Fruit fly (Drosophila melanogaster): ENCODE measurements around the gene CG34296.
A peak's percentile ranks its signal among the peaks of the same experiment; 100 is the strongest.

DNA sequence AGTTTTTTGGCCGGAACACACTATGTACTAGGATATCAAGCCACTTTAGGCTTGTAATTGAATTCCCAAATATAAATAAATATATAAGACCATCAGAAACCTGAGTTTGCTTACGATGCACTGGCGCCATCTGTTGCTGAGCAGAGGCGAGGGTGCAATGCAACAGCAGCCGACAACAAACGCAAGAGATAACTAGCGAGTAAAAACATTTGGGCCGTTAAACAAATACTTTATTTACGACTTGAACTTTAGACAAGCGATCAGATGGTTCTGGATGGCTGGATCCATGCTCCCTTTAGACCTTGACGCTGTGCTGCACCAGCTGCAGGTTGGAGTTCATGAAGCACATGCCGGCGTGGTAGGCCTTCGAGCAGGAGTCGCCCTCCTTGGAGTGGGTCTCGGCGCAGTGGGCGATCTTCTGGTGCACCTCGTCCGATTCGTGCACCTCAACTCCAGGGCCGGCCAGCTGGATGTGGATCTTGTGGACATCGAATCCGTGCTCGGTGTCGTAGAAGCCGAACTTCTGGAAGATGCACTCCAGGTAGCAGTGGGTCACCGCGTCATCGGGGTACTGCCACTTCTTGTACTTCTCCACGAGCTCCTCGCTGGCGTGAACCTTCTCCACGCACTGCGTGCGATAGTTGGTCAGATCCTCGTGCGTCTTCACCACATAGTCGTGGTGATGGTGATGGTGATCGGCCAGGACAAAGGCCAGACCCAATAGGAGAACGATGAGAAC is 6.1 kb upstream of the CG34296 start:
- TF ChIP-seq Smox (GFP tag; optimal IDR thresholded peaks at IDR 0.05), result no peak
- TF ChIP-seq OdsH (GFP tag; optimal IDR thresholded peaks at IDR 0.05), result peak; percentile 6
- TF ChIP-seq CG3919 (GFP tag; optimal IDR thresholded peaks at IDR 0.05), result peak; percentile 5
- no peak for TF ChIP-seq CG11902 (GFP tag; optimal IDR thresholded peaks at IDR 0.05)
- TF ChIP-seq eg (GFP tag; IDR thresholded peaks at IDR 0.05), result no peak
- TF ChIP-seq Hr39 (GFP tag; optimal IDR thresholded peaks at IDR 0.05), result no peak
- TF ChIP-seq Blimp-1 (GFP tag; optimal IDR thresholded peaks at IDR 0.05), result no peak
- no peak for TF ChIP-seq esn (GFP tag; optimal IDR thresholded peaks at IDR 0.05)
- no peak for TF ChIP-seq CG8119 (GFP tag; IDR thresholded peaks at IDR 0.05)
- TF ChIP-seq Sox102F (GFP tag; optimal IDR thresholded peaks at IDR 0.05), result no peak
- no peak for TF ChIP-seq CG16779 (tag; optimal IDR thresholded peaks at IDR 0.05)
- no peak for TF ChIP-seq vri (GFP tag; optimal IDR thresholded peaks at IDR 0.05)
- no peak for TF ChIP-seq CG9139 (GFP tag; optimal IDR thresholded peaks at IDR 0.05)
- no peak for TF ChIP-seq CG6276 (GFP tag; optimal IDR thresholded peaks at IDR 0.05)
